Fruit fly (Drosophila melanogaster) whole organism: ENCODE results near the gene GatB.

Source experiments
- CG8478 ChIP-seq: fragments of >200 bp; optimal IDR thresholded peaks from 2 replicates; lab custom pipeline; 2018; ENCODE audit warnings: inconsistent platforms
- Dll ChIP-seq: fragments of >200 bp; optimal IDR thresholded peaks from 2 replicates; lab custom pipeline; 2017
- EcR ChIP-seq, 2 experiments: fragments of >200 bp; optimal IDR thresholded peaks; 2 replicates each; lab custom pipeline; 2017; ENCODE audit warnings: missing biosample characterization in 2 of 2, missing genetic modification characterization in 2 of 2, missing genetic modification reagents in 2 of 2
- pan ChIP-seq: fragments of >200 bp; optimal IDR thresholded peaks from 2 replicates; lab custom pipeline; 2017
- psq ChIP-seq: fragments of >200 bp; optimal IDR thresholded peaks from 2 replicates; lab custom pipeline; 2017
- usp ChIP-seq: fragments of >200 bp; optimal IDR thresholded peaks from 2 replicates; lab custom pipeline; 2017; ENCODE audit warnings: missing biosample characterization, missing genetic modification characterization, mixed read lengths

GatB gene

DNA sequence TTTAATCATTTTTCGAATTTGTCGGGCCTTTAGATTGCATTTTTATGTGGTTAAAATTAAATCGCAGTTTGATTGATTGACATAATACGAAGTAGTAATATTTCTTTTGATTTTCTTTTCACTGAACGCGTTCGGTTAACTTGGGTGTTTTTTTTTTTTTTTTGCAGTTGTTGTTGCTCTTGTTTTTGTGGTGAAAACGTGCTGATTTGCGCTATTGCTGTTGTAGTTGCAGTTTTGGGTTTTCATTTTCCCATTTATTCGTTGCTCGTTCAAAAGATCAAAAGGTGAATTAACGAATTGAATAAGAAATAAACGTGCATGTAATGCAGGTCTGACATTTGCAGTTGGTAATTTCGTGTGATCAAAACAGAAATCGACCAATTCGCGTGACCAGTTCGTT is 28.6 kb downstream of the GatB start:
- TF ChIP-seq EcR (GFP tag; optimal IDR thresholded peaks at IDR 0.05; lab: Kevin White, UChicago) (no peak), Dll (lab: Kevin White, UChicago) (no peak), CG8478 (lab: Kevin White, UChicago) (no peak), usp (GFP tag; lab: Kevin White, UChicago) (no peak), pan (lab: Kevin White, UChicago) (no peak), psq (lab: Kevin White, UChicago) (no peak)

DNA sequence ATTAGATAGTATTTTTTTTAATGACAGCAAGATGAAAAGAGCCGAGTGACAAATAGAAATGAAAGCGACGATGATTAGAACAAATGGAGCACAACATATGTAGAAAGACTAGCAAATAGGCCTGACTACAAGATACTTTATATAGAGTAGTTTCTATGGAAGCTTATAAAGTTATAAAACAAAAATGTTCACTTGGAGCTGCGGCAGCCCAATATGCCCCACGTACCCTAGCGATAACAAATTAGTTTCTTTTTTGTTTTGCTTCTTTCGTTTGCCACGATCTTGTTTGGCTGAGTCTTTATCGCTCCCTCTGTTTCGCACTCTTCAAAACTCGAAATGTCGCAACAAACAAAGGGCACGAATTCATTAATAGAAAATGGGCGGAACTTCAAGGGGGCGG is 29.3 kb downstream of the GatB start:
- no peak for TF ChIP-seq CG8478 (lab: Kevin White, UChicago)
- no peak for TF ChIP-seq psq (lab: Kevin White, UChicago)

DNA sequence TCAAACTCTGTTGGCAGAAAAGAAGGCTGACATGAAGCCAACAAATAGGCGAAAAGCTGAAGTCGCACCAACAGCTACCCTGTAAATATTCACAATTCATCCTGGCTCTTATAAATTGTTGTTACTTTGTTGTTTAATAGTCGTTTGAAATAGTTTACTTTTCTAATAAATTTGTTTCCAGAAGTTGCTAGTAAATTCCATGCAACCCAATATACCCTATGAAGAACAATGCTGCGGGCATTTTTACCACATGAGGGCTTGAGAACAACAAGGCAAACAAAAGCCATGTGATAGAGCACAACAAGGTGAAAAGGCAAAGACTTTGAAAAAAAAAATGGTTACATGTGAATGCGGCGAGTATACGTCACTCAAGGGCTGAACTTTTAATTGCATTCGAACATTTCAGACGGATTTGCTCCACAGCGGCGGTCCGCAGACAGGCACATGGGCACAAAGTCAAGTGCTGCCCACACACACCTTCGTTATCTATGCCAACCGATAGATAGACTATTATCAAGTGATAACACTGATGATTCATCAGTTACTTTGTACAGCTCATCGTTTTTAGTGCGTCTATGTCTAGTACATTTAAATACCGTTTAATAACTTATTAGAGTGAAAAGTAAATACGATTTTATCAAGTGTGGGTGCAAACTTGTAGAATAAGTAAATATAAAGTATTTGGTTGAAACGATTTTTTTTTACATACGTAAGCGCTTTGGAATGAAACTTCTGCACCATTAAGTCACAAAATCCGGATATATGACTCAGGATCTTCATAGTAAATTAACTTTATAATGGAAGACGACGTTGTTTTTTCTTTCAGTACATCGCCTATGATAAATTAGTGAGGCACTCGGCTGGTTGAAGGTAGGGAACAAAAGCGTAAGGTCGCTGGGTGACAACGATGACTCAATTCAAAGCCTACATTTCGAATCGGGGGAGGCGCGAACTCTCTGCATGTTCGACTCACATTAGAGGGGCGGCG is 30.7 kb downstream of the GatB start:
- TF ChIP-seq pan (lab: Kevin White, UChicago) (peak; percentile 56), CG8478 (lab: Kevin White, UChicago) (no peak), psq (lab: Kevin White, UChicago) (no peak)

DNA sequence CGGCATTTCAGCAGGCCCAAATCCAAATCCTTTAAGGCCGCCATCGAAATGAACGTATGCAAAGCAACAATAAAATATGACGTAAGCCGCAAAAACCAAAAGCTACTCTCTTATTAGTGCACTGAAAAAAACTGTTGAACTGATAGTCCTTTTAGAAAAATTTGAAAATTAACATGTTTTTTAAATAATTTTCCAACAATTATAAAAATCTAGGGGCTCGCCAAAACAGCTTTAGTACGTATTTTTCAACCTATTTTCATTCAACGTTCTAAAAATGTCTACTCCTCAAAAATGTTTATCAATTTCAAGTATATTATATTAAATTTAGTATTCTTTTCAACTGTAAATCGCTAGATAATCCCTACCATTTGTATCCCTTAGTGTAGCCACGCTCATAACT is 36.6 kb downstream of the GatB start:
- TF ChIP-seq usp (GFP tag; lab: Kevin White, UChicago): no peak
- no peak for TF ChIP-seq EcR (GFP tag; optimal IDR thresholded peaks at IDR 0.05; lab: Kevin White, UChicago)
- no peak for TF ChIP-seq CG8478 (lab: Kevin White, UChicago)
- TF ChIP-seq pan (lab: Kevin White, UChicago): no peak
- TF ChIP-seq psq (lab: Kevin White, UChicago): no peak
- no peak for TF ChIP-seq Dll (lab: Kevin White, UChicago)

DNA sequence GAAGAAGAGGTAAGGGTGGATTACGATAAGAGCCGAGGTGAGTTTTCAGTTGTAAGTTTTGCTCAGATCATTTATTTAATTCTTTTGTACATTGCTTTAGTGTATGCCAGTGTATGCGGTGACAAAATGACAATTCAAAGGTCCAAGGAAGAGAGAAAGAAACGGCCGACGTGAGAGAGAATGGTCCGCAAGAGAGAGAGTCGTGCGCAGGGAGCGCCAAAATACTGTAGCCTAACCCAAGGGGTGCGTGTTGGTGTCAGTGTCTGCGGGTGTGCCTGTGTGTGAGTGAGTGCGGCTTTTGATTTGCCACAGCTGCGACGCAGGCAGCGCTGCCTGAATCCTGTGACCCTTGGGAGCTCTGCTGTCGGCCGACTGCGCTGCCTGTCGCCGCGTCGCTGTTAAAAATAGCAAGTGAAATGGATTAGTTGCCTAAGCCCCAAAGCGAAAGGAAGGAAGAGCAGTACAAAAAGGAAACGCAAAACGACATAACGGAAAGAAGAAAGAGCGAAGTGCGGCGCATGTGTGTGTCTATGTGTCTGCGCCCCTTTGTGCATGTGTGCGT is 37.4 kb downstream of the GatB start:
- TF ChIP-seq Dll (lab: Kevin White, UChicago) (no peak), EcR (GFP tag; optimal IDR thresholded peaks at IDR 0.05; lab: Kevin White, UChicago) (no peak), pan (lab: Kevin White, UChicago) (no peak), usp (GFP tag; lab: Kevin White, UChicago) (no peak), psq (lab: Kevin White, UChicago) (no peak), CG8478 (lab: Kevin White, UChicago) (no peak)

DNA sequence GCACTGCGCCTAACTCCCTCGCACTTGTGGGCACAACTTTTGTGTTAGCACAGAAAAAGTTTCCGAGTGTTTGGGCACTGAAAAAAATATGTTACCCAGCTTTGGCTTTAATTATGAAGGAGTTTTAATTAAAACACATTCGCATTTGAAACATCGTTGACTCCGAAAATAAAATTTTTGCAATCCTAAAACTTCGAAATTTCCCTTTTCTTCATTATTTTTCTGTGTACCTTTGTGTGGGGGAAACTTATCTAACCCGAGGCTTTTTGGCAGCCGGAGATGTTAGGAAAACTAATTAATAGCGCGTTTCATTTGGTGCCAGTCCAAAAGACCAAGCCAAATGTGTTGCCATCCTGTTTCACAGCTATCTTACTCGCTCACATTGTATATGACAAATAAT is 38.4 kb downstream of the GatB start:
- TF ChIP-seq pan (lab: Kevin White, UChicago) (no peak), usp (GFP tag; lab: Kevin White, UChicago) (no peak), Dll (lab: Kevin White, UChicago) (no peak), CG8478 (lab: Kevin White, UChicago) (no peak), EcR (GFP tag; optimal IDR thresholded peaks at IDR 0.05; lab: Kevin White, UChicago) (no peak), psq (lab: Kevin White, UChicago) (no peak)

DNA sequence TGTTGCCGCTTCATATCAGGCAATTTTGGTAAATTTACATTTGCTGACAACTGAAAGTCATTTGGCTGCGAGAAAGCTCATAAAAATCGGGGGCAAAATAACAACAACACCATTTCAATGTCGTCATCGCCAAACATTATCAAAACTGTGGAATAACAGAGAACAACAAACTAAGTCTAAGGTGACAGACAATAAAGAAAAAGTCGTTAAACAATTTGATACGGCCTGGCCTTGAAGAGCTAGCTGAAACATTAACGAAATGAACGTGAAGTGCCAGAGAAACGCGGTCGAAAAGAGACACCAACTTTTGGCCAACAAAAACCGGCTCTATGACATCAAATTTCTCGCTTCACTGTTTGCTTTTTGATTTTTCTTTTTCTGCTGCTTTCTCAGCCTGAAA is 39.9 kb downstream of the GatB start:
- TF ChIP-seq pan (lab: Kevin White, UChicago) (no peak), EcR (GFP tag; optimal IDR thresholded peaks at IDR 0.05; lab: Kevin White, UChicago) (no peak), Dll (lab: Kevin White, UChicago) (no peak), usp (GFP tag; lab: Kevin White, UChicago) (no peak), psq (lab: Kevin White, UChicago) (no peak), CG8478 (lab: Kevin White, UChicago) (no peak)

DNA sequence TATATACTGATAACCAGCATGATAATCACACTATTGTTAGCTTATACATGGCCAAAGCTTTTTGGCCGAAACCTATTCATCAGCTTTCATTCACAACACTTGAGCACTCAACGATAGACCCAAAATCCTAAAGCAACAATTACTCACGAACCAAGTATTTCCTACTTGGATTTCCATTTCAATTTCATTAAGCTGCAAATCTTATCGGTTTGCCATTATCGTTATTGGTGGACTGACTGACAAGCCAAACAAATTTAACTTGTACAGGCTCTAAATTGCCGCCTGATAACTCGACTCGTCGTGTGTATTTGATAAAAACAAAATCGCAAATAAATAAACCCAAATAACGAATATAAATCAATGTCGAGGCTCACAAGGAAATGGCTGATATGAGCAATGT is 45.1 kb downstream of the GatB start:
- no peak for TF ChIP-seq usp (GFP tag; lab: Kevin White, UChicago)
- no peak for TF ChIP-seq Dll (lab: Kevin White, UChicago)
- TF ChIP-seq CG8478 (lab: Kevin White, UChicago): no peak
- TF ChIP-seq pan (lab: Kevin White, UChicago): no peak
- TF ChIP-seq psq (lab: Kevin White, UChicago): no peak
- no peak for TF ChIP-seq EcR (GFP tag; optimal IDR thresholded peaks at IDR 0.05; lab: Kevin White, UChicago)

DNA sequence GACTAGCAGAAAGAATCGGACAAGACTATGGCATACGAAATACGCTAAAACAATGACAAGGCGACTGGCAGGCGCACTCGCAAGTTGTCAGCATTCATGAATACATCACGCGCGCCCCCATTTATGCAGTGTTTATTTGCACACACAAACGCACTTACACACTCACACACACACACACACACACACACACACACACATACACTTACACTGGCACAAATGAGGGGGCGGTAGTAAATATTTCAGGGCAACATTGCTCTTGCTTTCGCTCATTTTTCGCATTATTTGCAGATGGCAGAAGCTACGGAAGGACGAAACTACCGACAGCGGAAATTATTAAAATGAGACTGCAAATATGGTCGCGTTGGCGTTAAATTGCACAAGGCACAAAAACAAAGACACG is 50.4 kb downstream of the GatB start:
- TF ChIP-seq CG8478 (lab: Kevin White, UChicago) (no peak), psq (lab: Kevin White, UChicago) (no peak), EcR (GFP tag; optimal IDR thresholded peaks at IDR 0.05; lab: Kevin White, UChicago) (no peak), Dll (lab: Kevin White, UChicago) (no peak), pan (lab: Kevin White, UChicago) (no peak), usp (GFP tag; lab: Kevin White, UChicago) (no peak)

DNA sequence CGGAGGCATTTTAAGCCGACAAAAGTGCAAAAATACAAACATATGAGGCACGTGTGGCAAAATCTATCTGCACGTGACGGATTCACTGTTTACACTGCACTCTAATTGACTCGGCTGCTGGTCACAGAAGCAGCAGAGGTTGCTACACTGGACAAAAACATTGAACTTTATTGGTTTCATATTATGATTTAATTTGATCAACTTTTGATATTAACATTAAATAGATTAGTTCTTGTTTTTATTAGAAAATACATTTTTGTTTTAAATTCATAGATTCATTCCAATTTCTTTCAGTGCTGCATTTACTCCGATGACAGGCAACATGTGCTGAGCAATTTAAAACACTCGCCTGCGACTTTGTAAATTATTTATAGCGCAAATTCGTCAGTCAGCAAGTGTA is 50.9 kb downstream of the GatB start:
- TF ChIP-seq psq (lab: Kevin White, UChicago): no peak
- no peak for TF ChIP-seq pan (lab: Kevin White, UChicago)
- no peak for TF ChIP-seq CG8478 (lab: Kevin White, UChicago)
- no peak for TF ChIP-seq Dll (lab: Kevin White, UChicago)
- no peak for TF ChIP-seq EcR (GFP tag; optimal IDR thresholded peaks at IDR 0.05; lab: Kevin White, UChicago)
- TF ChIP-seq usp (GFP tag; lab: Kevin White, UChicago): no peak
